Worm (Caenorhabditis elegans) whole organism, L2 larva: Measurements from ENCODE around the gene C08B6.3.
A peak's percentile ranks its signal among the peaks of the same experiment; 100 is the strongest.

Experiments used
- C34F6.9 ChIP-seq: fragments of 150-350 bp; optimal IDR thresholded peaks from 2 replicates; lab custom pipeline; 2014; ENCODE audit warnings: missing biosample characterization, missing genetic modification characterization
- ZK546.5 ChIP-seq: sonication (generic microtip); optimal IDR thresholded peaks from 2 replicates; lab custom pipeline; 2017; ENCODE audit warnings: missing biosample characterization, missing genetic modification characterization
- ama-1 ChIP-seq: fragments of 150-350 bp; optimal IDR thresholded peaks from 2 replicates; lab custom pipeline; 2018; ENCODE audit warnings: inconsistent platforms
- blmp-1 ChIP-seq: sonication (generic microtip); optimal IDR thresholded peaks from 2 replicates; lab custom pipeline; 2017; ENCODE audit warnings: missing genetic modification characterization, mild to moderate bottlenecking, missing compliant biosample characterization, antibody characterized with exemption, moderate library complexity; ENCODE audit not compliant: insufficient read depth
- ceh-16 ChIP-seq: fragments of 150-350 bp; optimal IDR thresholded peaks from 2 replicates; lab custom pipeline; 2014; ENCODE audit warnings: missing biosample characterization, missing genetic modification characterization
- mab-5 ChIP-seq: fragments of 150-350 bp; optimal IDR thresholded peaks from 2 replicates; lab custom pipeline; 2014; ENCODE audit warnings: missing biosample characterization, missing genetic modification characterization
- mdl-1 ChIP-seq, 2 experiments: fragments of 150-350 bp in 1 of 2; sonication (generic microtip) in 1 of 2; optimal IDR thresholded peaks; 2 replicates each; lab custom pipeline; 2017; ENCODE audit warnings: missing biosample characterization in 2 of 2, missing genetic modification characterization in 2 of 2
- nhr-23 ChIP-seq: fragments of 150-350 bp; optimal IDR thresholded peaks from 2 replicates; lab custom pipeline; 2014; ENCODE audit warnings: missing biosample characterization, missing genetic modification reagents, missing genetic modification characterization
- nhr-237 ChIP-seq: fragments of 150-350 bp; optimal IDR thresholded peaks from 2 replicates; lab custom pipeline; 2014; ENCODE audit warnings: missing biosample characterization, missing genetic modification characterization
- nhr-25 ChIP-seq: fragments of 150-350 bp; sonication (generic microtip); optimal IDR thresholded peaks from 3 replicates; lab custom pipeline; 2014; ENCODE audit warnings: missing biosample characterization, missing genetic modification characterization
- nhr-77 ChIP-seq: fragments of 150-350 bp; optimal IDR thresholded peaks from 2 replicates; lab custom pipeline; 2014; ENCODE audit warnings: missing biosample characterization, missing genetic modification characterization
- snpc-4 ChIP-seq: fragments of 150-350 bp; optimal IDR thresholded peaks from 2 replicates; lab custom pipeline; 2014; ENCODE audit warnings: missing biosample characterization, missing genetic modification characterization
- unc-62 ChIP-seq: fragments of 150-350 bp; optimal IDR thresholded peaks from 2 replicates; lab custom pipeline; 2014; ENCODE audit warnings: missing biosample characterization, missing genetic modification reagents, missing genetic modification characterization

ce11 chrV:10087103-10087502 lies 25.0 kb downstream of the C08B6.3 start, which contains the start of gene R04B5.5:
- TF ChIP-seq snpc-4 (tag; lab: Kevin White, UChicago), result no peak
- peak; percentile 15 to 45 for TF ChIP-seq mdl-1 (tag; optimal IDR thresholded peaks at IDR 0.05; lab: Kevin White, UChicago)
- no peak for TF ChIP-seq nhr-25 (tag; lab: Kevin White, UChicago)
- peak; percentile 21 for TF ChIP-seq C34F6.9 (tag; lab: Kevin White, UChicago)
- no peak for TF ChIP-seq ceh-16 (tag; lab: Kevin White, UChicago)
- TF ChIP-seq nhr-77 (tag; lab: Kevin White, UChicago), result no peak
- no peak for TF ChIP-seq ama-1 (lab: Kevin White, UChicago)
- no peak for TF ChIP-seq nhr-237
- peak; percentile 55 for TF ChIP-seq blmp-1 (tag; lab: Kevin White, UChicago)
- TF ChIP-seq unc-62, result no peak
- no peak for TF ChIP-seq mab-5 (tag; lab: Kevin White, UChicago)
- no peak for TF ChIP-seq nhr-23 (tag; lab: Kevin White, UChicago)
- no peak for TF ChIP-seq ZK546.5 (tag; lab: Kevin White, UChicago)
